Worm (Caenorhabditis elegans): Measurements from ENCODE around the gene exc-12.

DNA sequence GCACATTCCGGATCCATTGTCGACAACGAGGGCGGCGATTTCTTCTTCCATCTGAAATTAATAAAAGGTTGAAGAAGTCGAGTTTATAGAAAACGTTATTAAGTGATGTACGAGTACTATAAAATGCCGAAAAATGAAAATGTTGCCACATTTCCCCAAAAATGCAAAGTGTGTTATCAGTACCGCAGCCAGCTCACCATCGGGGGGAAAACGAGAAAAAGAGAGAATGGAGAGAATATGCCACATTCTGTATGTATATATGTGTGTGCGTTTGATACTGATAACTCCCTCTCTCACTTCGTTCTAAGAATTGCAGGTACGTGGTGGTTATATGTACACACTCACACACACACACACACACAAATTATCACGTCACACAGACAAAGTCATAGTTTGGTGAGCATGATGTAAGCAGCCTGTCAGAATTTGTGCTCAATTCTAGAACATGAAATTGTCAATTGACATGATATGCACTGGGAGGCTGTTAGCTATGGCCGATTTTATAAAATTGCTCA is 35.8 kb upstream of the exc-12 start, which contains the start of gene act-5:
- no peak for TF ChIP-seq grh-1 (GFP tag; IDR thresholded peaks at IDR 0.05)
- peak in 1 of 2 experiments; percentile 30 for TF ChIP-seq mdl-1 (tag; optimal IDR thresholded peaks at IDR 0.05)
- no peak for TF ChIP-seq nhr-11 (tag; optimal IDR thresholded peaks at IDR 0.05)
- no peak for TF ChIP-seq lin-13 (GFP tag; optimal IDR thresholded peaks at IDR 0.05)
- no peak for TF ChIP-seq nhr-76 (tag; optimal IDR thresholded peaks at IDR 0.05)
- no peak for TF ChIP-seq snu-23 (GFP tag; optimal IDR thresholded peaks at IDR 0.05)

All from whole organism, L1 larva.